Fruit fly (Drosophila melanogaster) whole organism, embryonic: Measurements from ENCODE around the gene eya.

ENCODE experiments used
- Awh ChIP-seq: fragments of 200-800 bp; sonication (Bioruptor generic); IDR thresholded peaks from 2 replicates; pipeline ENCODE4, ENCODE4 v1.3.6; 2022; ENCODE audit warnings: missing biosample characterization, missing genetic modification characterization
- Bdp1 ChIP-seq: fragments of 200-800 bp; sonication (Bioruptor generic); optimal IDR thresholded peaks from 3 replicates; lab custom pipeline; 2016; ENCODE audit warnings: missing biosample characterization, missing genetic modification characterization
- C15 ChIP-seq: fragments of 200-800 bp; sonication (Bioruptor generic); IDR thresholded peaks from 3 replicates; pipeline ENCODE4 v1.3.6; 2022; ENCODE audit warnings: missing biosample characterization, missing genetic modification characterization
- CG14050 ChIP-seq: fragments of 200-800 bp; sonication (Bioruptor generic); IDR thresholded peaks from 3 replicates; pipeline ENCODE4 v1.3.6; 2022; ENCODE audit warnings: missing biosample characterization, missing genetic modification characterization
- CG14667 ChIP-seq: fragments of 200-800 bp; sonication (Bioruptor generic); IDR thresholded peaks from 2 replicates; pipeline ENCODE4 v1.3.6; 2022; ENCODE audit warnings: missing biosample characterization, missing genetic modification characterization
- CG14710 ChIP-seq: fragments of 200-800 bp; sonication (Bioruptor generic); optimal IDR thresholded peaks from 3 replicates; lab custom pipeline; 2019; ENCODE audit warnings: missing biosample characterization, mild to moderate bottlenecking, missing genetic modification characterization, moderate library complexity
- CG15011 ChIP-seq: fragments of 200-800 bp; sonication (Bioruptor generic); optimal IDR thresholded peaks from 3 replicates; lab custom pipeline; 2018; ENCODE audit warnings: missing biosample characterization, mild to moderate bottlenecking, missing genetic modification characterization
- CG15601 ChIP-seq: fragments of 200-800 bp; sonication (Bioruptor generic); optimal IDR thresholded peaks from 3 replicates; lab custom pipeline; 2019; ENCODE audit warnings: missing biosample characterization, mild to moderate bottlenecking, missing genetic modification characterization, moderate library complexity
- CG1647 ChIP-seq: fragments of 200-800 bp; sonication (Bioruptor generic); optimal IDR thresholded peaks from 3 replicates; lab custom pipeline; 2016; ENCODE audit warnings: missing biosample characterization, missing genetic modification characterization
- CG17186 ChIP-seq: fragments of 200-800 bp; sonication (Bioruptor generic); optimal IDR thresholded peaks from 3 replicates; lab custom pipeline; 2017; ENCODE audit warnings: missing biosample characterization, missing genetic modification reagents, missing genetic modification characterization
- CG17361 ChIP-seq: fragments of 200-800 bp; sonication (Bioruptor generic); IDR thresholded peaks from 3 replicates; pipeline ENCODE4 v1.3.6; 2022; ENCODE audit warnings: missing biosample characterization, missing genetic modification characterization
- CG18599 ChIP-seq: fragments of 200-800 bp; sonication (Bioruptor generic); optimal IDR thresholded peaks from 3 replicates; lab custom pipeline; 2017; ENCODE audit warnings: missing biosample characterization, missing genetic modification characterization, mild to moderate bottlenecking, moderate library complexity, missing genetic modification reagents
- CG30020 ChIP-seq: fragments of 200-800 bp; optimal IDR thresholded peaks from 2 replicates; lab custom pipeline; 2019; ENCODE audit warnings: missing biosample characterization, mild to moderate bottlenecking, missing genetic modification characterization, moderate library complexity
- CG32532 ChIP-seq: fragments of 200-800 bp; sonication (Bioruptor generic); IDR thresholded peaks from 2 replicates; pipeline ENCODE4 v1.3.6; 2022; ENCODE audit warnings: missing biosample characterization, missing genetic modification characterization
- CG33557 ChIP-seq: fragments of 200-800 bp; sonication (Bioruptor generic); optimal IDR thresholded peaks from 2 replicates; lab custom pipeline; 2019; ENCODE audit warnings: missing biosample characterization, mild to moderate bottlenecking, missing genetic modification characterization, moderate library complexity
- CG34224 ChIP-seq: fragments of 200-800 bp; sonication (Bioruptor generic); IDR thresholded peaks from 3 replicates; pipeline ENCODE4 v1.3.6; 2022; ENCODE audit warnings: missing biosample characterization, missing genetic modification characterization; ENCODE audit not compliant: partially characterized antibody
- CG3847 ChIP-seq: fragments of 200-800 bp; sonication (Bioruptor generic); IDR thresholded peaks from 2 replicates; pipeline ENCODE4 v1.3.6; 2022; ENCODE audit warnings: missing biosample characterization, missing genetic modification characterization
- CG5180 ChIP-seq: fragments of 200-800 bp; sonication (Bioruptor generic); optimal IDR thresholded peaks from 3 replicates; lab custom pipeline; 2017; ENCODE audit warnings: missing biosample characterization, missing genetic modification characterization, mild to moderate bottlenecking, moderate library complexity, missing genetic modification reagents
- CG6791 ChIP-seq: fragments of 200-800 bp; sonication (Bioruptor generic); IDR thresholded peaks from 3 replicates; pipeline ENCODE4 v1.3.6; 2022; ENCODE audit warnings: missing biosample characterization, missing genetic modification characterization; ENCODE audit not compliant: partially characterized antibody
- CG7271 ChIP-seq: fragments of 200-800 bp; sonication (Bioruptor generic); optimal IDR thresholded peaks from 2 replicates; lab custom pipeline; 2018; ENCODE audit warnings: missing biosample characterization, mild to moderate bottlenecking, missing genetic modification characterization, moderate library complexity
- CG7987 ChIP-seq: fragments of 200-800 bp; sonication (Bioruptor generic); optimal IDR thresholded peaks from 2 replicates; lab custom pipeline; 2018; ENCODE audit warnings: missing biosample characterization, mild to moderate bottlenecking, missing genetic modification characterization, moderate library complexity
- CG8478 ChIP-seq: fragments of >200 bp; optimal IDR thresholded peaks from 2 replicates; lab custom pipeline; 2018
- CG9727 ChIP-seq: fragments of 200-800 bp; sonication (Bioruptor generic); optimal IDR thresholded peaks from 3 replicates; lab custom pipeline; 2017; ENCODE audit warnings: missing biosample characterization, mild to moderate bottlenecking, missing genetic modification characterization
- Chrac-16 ChIP-seq: fragments of 200-800 bp; sonication (Bioruptor generic); optimal IDR thresholded peaks from 3 replicates; lab custom pipeline; 2016; ENCODE audit warnings: missing biosample characterization, missing genetic modification characterization
- CrebB ChIP-seq: fragments of 200-800 bp; sonication (Bioruptor generic); optimal IDR thresholded peaks from 3 replicates; lab custom pipeline; 2018; ENCODE audit warnings: missing biosample characterization, mild to moderate bottlenecking, missing genetic modification characterization
- D19B ChIP-seq: fragments of 200-800 bp; sonication (Bioruptor generic); optimal IDR thresholded peaks from 2 replicates; lab custom pipeline; 2017; ENCODE audit warnings: missing biosample characterization, mild to moderate bottlenecking, missing genetic modification characterization
- E2f2 ChIP-seq: fragments of 200-800 bp; sonication (Bioruptor generic); IDR thresholded peaks from 2 replicates; pipeline ENCODE4 v1.3.6; 2022; ENCODE audit warnings: missing biosample characterization, missing genetic modification characterization
- HLH54F ChIP-seq: fragments of 200-800 bp; sonication (Bioruptor generic); optimal IDR thresholded peaks from 3 replicates; lab custom pipeline; 2016; ENCODE audit warnings: missing biosample characterization, missing genetic modification characterization
- Hr39 ChIP-seq: fragments of >200 bp; optimal IDR thresholded peaks from 2 replicates; lab custom pipeline; 2017
- MBD-R2 ChIP-seq: fragments of 200-800 bp; sonication (Bioruptor generic); IDR thresholded peaks from 2 replicates; pipeline ENCODE4 v1.3.6; 2022; ENCODE audit warnings: missing biosample characterization, missing genetic modification characterization
- MESR4 ChIP-seq: fragments of 200-800 bp; sonication (Bioruptor generic); optimal IDR thresholded peaks from 2 replicates; lab custom pipeline; 2018; ENCODE audit warnings: missing biosample characterization, mild to moderate bottlenecking, missing genetic modification characterization, moderate library complexity
- Oaz ChIP-seq: fragments of 200-800 bp; sonication (Bioruptor generic); IDR thresholded peaks from 2 replicates; pipeline ENCODE4 v1.3.6; 2022; ENCODE audit warnings: missing biosample characterization, missing genetic modification characterization
- PHDP ChIP-seq: fragments of 200-800 bp; sonication (Bioruptor generic); optimal IDR thresholded peaks from 3 replicates; lab custom pipeline; 2018; ENCODE audit warnings: missing biosample characterization, mild to moderate bottlenecking, missing genetic modification characterization, moderate library complexity
- Pdp1 ChIP-seq, 2 experiments: fragments of 200-800 bp; sonication (Bioruptor generic); optimal IDR thresholded peaks; 3 replicates each; lab custom pipeline; 2016; ENCODE audit warnings: missing biosample characterization in 2 of 2, missing genetic modification characterization in 2 of 2, mild to moderate bottlenecking in 1 of 2, moderate library complexity in 1 of 2
- Rfx ChIP-seq: fragments of 200-800 bp; sonication (Bioruptor generic); IDR thresholded peaks from 2 replicates; pipeline ENCODE4 v1.3.6; 2022; ENCODE audit warnings: missing biosample characterization, missing genetic modification characterization
- amos ChIP-seq: fragments of 200-800 bp; sonication (Bioruptor generic); IDR thresholded peaks from 2 replicates; pipeline ENCODE4 v1.3.6; 2022; ENCODE audit warnings: missing biosample characterization, missing genetic modification characterization; ENCODE audit not compliant: partially characterized antibody
- aop ChIP-seq: fragments of 200-800 bp; sonication (Bioruptor generic); IDR thresholded peaks from 2 replicates; pipeline ENCODE4 v1.3.6; 2022; ENCODE audit warnings: missing biosample characterization, missing genetic modification characterization
- bigmax ChIP-seq: fragments of 200-800 bp; sonication (Bioruptor generic); optimal IDR thresholded peaks from 2 replicates; lab custom pipeline; 2018; ENCODE audit warnings: missing biosample characterization, mild to moderate bottlenecking, missing genetic modification characterization
- kni ChIP-seq: fragments of 200-800 bp; sonication (Bioruptor generic); optimal IDR thresholded peaks from 3 replicates; lab custom pipeline; 2017; ENCODE audit warnings: mild to moderate bottlenecking, missing biosample characterization, missing genetic modification reagents, missing genetic modification characterization
- knrl ChIP-seq: fragments of 200-800 bp; sonication (Bioruptor generic); IDR thresholded peaks from 3 replicates; pipeline ENCODE4 v1.3.6; 2022; ENCODE audit warnings: missing biosample characterization, missing genetic modification characterization; ENCODE audit not compliant: partially characterized antibody
- lilli ChIP-seq: fragments of 200-800 bp; sonication (Bioruptor generic); optimal IDR thresholded peaks from 3 replicates; lab custom pipeline; 2016; ENCODE audit warnings: missing biosample characterization, missing genetic modification characterization
- lov ChIP-seq, 2 experiments: fragments of 200-800 bp in 1 of 2; fragments of >200 bp in 1 of 2; sonication (Bioruptor generic) in 1 of 2; IDR thresholded peaks in 1 of 2; optimal IDR thresholded peaks in 1 of 2; 2 replicates in 1 of 2; 3 replicates in 1 of 2; pipeline versions ENCODE4 v1.3.6 to Lab custom; 2017 to 2022; ENCODE audit warnings: missing biosample characterization in 1 of 2, missing genetic modification characterization in 1 of 2
- otp ChIP-seq: fragments of 200-800 bp; sonication (Bioruptor generic); IDR thresholded peaks from 3 replicates; pipeline ENCODE4, ENCODE4 v1.3.6; 2022; ENCODE audit warnings: missing biosample characterization, missing genetic modification characterization
- repo ChIP-seq: fragments of 200-800 bp; sonication (Bioruptor generic); optimal IDR thresholded peaks from 2 replicates; lab custom pipeline; 2016; ENCODE audit warnings: missing biosample characterization, missing genetic modification characterization
- ro ChIP-seq: fragments of 200-800 bp; sonication (Bioruptor generic); IDR thresholded peaks from 2 replicates; pipeline ENCODE4 v1.3.6; 2022; ENCODE audit warnings: missing biosample characterization, missing genetic modification characterization
- sc ChIP-seq, 3 experiments: fragments of >200 bp in 2 of 3; fragments of 200-800 bp in 1 of 3; sonication (Bioruptor generic) in 1 of 3; optimal IDR thresholded peaks; 2 replicates in 2 of 3; 3 replicates in 1 of 3; lab custom pipeline; 2017; ENCODE audit warnings: mild to moderate bottlenecking in 1 of 3, missing biosample characterization in 1 of 3, missing genetic modification characterization in 1 of 3, missing genetic modification reagents in 1 of 3
- sqz ChIP-seq: fragments of 200-800 bp; sonication (Bioruptor generic); optimal IDR thresholded peaks from 3 replicates; lab custom pipeline; 2018; ENCODE audit warnings: missing biosample characterization, mild to moderate bottlenecking, missing genetic modification characterization
- stc ChIP-seq: fragments of 200-800 bp; sonication (Bioruptor generic); IDR thresholded peaks from 2 replicates; pipeline ENCODE4 v1.3.6; 2022; ENCODE audit warnings: missing biosample characterization, missing genetic modification characterization
- tna ChIP-seq: fragments of 200-800 bp; sonication (Bioruptor generic); IDR thresholded peaks from 2 replicates; pipeline ENCODE4 v1.3.6; 2022; ENCODE audit warnings: missing biosample characterization, missing genetic modification characterization; ENCODE audit not compliant: partially characterized antibody
- vvl ChIP-seq: fragments of 200-800 bp; sonication (Bioruptor generic); IDR thresholded peaks from 2 replicates; pipeline ENCODE4 v1.3.6; 2022; ENCODE audit warnings: missing biosample characterization, missing genetic modification characterization

eya gene

dm6 chr2L:6481310-6481738, 65.5 kb downstream of the eya start (continued):
- TF ChIP-seq ro (no peak), CG8478 (lab: Kevin White, UChicago) (peak; percentile 71), D19B (GFP tag; lab: Kevin White, UChicago) (no peak), repo (GFP tag; lab: Kevin White, UChicago) (no peak), CG14667 (GFP tag; lab: Robert Waterston, UW) (no peak), HLH54F (GFP tag; lab: Kevin White, UChicago) (no peak), CG9727 (no peak), CG7987 (GFP tag; lab: Kevin White, UChicago) (peak; percentile 4), CG3847 (GFP tag; lab: Robert Waterston, UW) (no peak), otp (GFP tag; lab: Robert Waterston, UW) (0 out of 3 replicates have a peak, but pooled peaks have one; percentile 36), CG32532 (peak; percentile 33; the same call in 1 of the 2 replicates), CG6791 (GFP tag; lab: Robert Waterston, UW) (peak; percentile 50; the same call in 2 of the 3 replicates), sc (optimal IDR thresholded peaks at IDR 0.05; lab: Kevin White, UChicago) (no peak), sc (GFP tag; optimal IDR thresholded peaks at IDR 0.05; lab: Kevin White, UChicago) (no peak), bigmax (GFP tag; lab: Kevin White, UChicago) (peak; percentile 35), MBD-R2 (GFP tag; lab: Robert Waterston, UW) (peak; percentile 36), Awh (GFP tag; lab: Robert Waterston, UW) (no peak), Oaz (GFP tag; lab: Robert Waterston, UW) (no peak), CG17186 (GFP tag; lab: Kevin White, UChicago) (no peak), knrl (GFP tag; lab: Robert Waterston, UW) (no peak; the same call in 2 of the 3 replicates), CG14050 (GFP tag; lab: Robert Waterston, UW) (no peak), sqz (GFP tag; lab: Kevin White, UChicago) (peak; percentile 79), CG33557 (GFP tag; lab: Kevin White, UChicago) (no peak), vvl (peak; percentile 51), CG17361 (GFP tag; lab: Robert Waterston, UW) (no peak), CG34224 (GFP tag; lab: Robert Waterston, UW) (peak; percentile 57), E2f2 (peak; percentile 92), CG15601 (tag; lab: Kevin White, UChicago) (no peak), amos (GFP tag; lab: Robert Waterston, UW) (peak; percentile 53; the same call in 1 of the 2 replicates), tna (no peak), Bdp1 (no peak), CG30020 (no peak), CG1647 (GFP tag; lab: Kevin White, UChicago) (peak; percentile 7), lov (optimal IDR thresholded peaks at IDR 0.05; lab: Kevin White, UChicago) (no peak), lov (GFP tag; IDR thresholded peaks at IDR 0.05; lab: Robert Waterston, UW) (0 out of 3 replicates have a peak, but pooled peaks have one; percentile 39), CrebB (no peak), CG7271 (no peak), kni (GFP tag; lab: Kevin White, UChicago) (peak; percentile 83), CG15011 (GFP tag; lab: Kevin White, UChicago) (no peak), lilli (GFP tag; lab: Kevin White, UChicago) (no peak), C15 (no peak), Rfx (GFP tag; lab: Robert Waterston, UW) (peak; percentile 46; the same call in 1 of the 2 replicates), CG14710 (peak; percentile 3), stc (GFP tag; lab: Robert Waterston, UW) (no peak), Chrac-16 (no peak), CG5180 (no peak), aop (GFP tag; lab: Robert Waterston, UW) (no peak), MESR4 (peak; percentile 9), CG18599 (GFP tag; lab: Kevin White, UChicago) (peak; percentile 32), PHDP (tag; lab: Kevin White, UChicago) (no peak), Pdp1 (GFP tag; optimal IDR thresholded peaks at IDR 0.05; lab: Kevin White, UChicago) (peak in 1 of 2 experiments; percentile 35), Hr39 (lab: Kevin White, UChicago) (no peak)
